Worm (Caenorhabditis elegans) whole organism, young adult: Measurements from ENCODE around the gene ZK666.11.

Experiments used
- B0019.2 ChIP-seq: fragments of 200-800 bp; sonication (Bioruptor generic); conservative IDR thresholded peaks from 2 replicates; pipeline ENCODE4 v1.3.6; 2022; ENCODE audit warnings: missing genetic modification reagents, missing genetic modification characterization, missing compliant biosample characterization
- D2030.7 ChIP-seq: fragments of 200-800 bp; sonication (Bioruptor generic); IDR thresholded peaks from 2 replicates; pipeline ENCODE4 v1.3.6; 2022; ENCODE audit warnings: missing genetic modification reagents, missing genetic modification characterization, missing compliant biosample characterization
- F22D6.2 ChIP-seq: sonication (generic microtip); optimal IDR thresholded peaks from 2 replicates; lab custom pipeline; 2016; ENCODE audit warnings: mild to moderate bottlenecking, missing genetic modification characterization, missing compliant biosample characterization
- ama-1 ChIP-seq, 3 experiments: fragments of 150-350 bp in 1 of 3; sonication (generic microtip) in 2 of 3; optimal IDR thresholded peaks; 2 replicates each; lab custom pipeline; 2014 to 2018; ENCODE audit warnings: missing biosample characterization in 2 of 3, missing genetic modification characterization in 2 of 3, missing genetic modification reagents in 2 of 3
- aptf-2 ChIP-seq: fragments of 200-800 bp; sonication (Bioruptor generic); conservative IDR thresholded peaks from 2 replicates; pipeline ENCODE4 v1.3.6; 2022; ENCODE audit warnings: missing genetic modification reagents, missing genetic modification characterization, missing compliant biosample characterization
- aptf-3 ChIP-seq: fragments of 200-800 bp; sonication (Bioruptor generic); IDR thresholded peaks from 2 replicates; pipeline ENCODE4 v1.3.6; 2022; ENCODE audit warnings: missing genetic modification characterization, missing compliant biosample characterization
- bed-2 ChIP-seq: fragments of 200-800 bp; sonication (Bioruptor generic); IDR thresholded peaks from 2 replicates; pipeline ENCODE4 v1.3.6; 2022; ENCODE audit warnings: missing genetic modification reagents, missing genetic modification characterization, missing compliant biosample characterization
- ccch-3 ChIP-seq: fragments of 200-800 bp; sonication (Bioruptor generic); optimal IDR thresholded peaks from 2 replicates; lab custom pipeline; 2018; ENCODE audit warnings: mild to moderate bottlenecking, missing genetic modification characterization, missing compliant biosample characterization
- cebp-1 ChIP-seq, 2 experiments: fragments of 200-800 bp in 1 of 2; sonication (Bioruptor generic) in 1 of 2; sonication (generic microtip) in 1 of 2; IDR thresholded peaks in 1 of 2; optimal IDR thresholded peaks in 1 of 2; 2 replicates each; pipeline versions ENCODE4 v1.3.6 to Lab custom; 2017 to 2022; ENCODE audit warnings: missing compliant biosample characterization in 2 of 2, missing genetic modification characterization in 2 of 2, mild to moderate bottlenecking in 1 of 2, missing genetic modification reagents in 1 of 2, moderate library complexity in 1 of 2
- egrh-3 ChIP-seq: fragments of 200-800 bp; sonication (Bioruptor generic); IDR thresholded peaks from 2 replicates; pipeline ENCODE4 v1.3.6; 2022; ENCODE audit warnings: missing genetic modification reagents, missing genetic modification characterization, missing compliant biosample characterization
- him-1 ChIP-seq: sonication (generic microtip); optimal IDR thresholded peaks from 2 replicates; lab custom pipeline; 2016; ENCODE audit warnings: missing genotype, missing genetic modification reagents, missing genetic modification characterization, missing compliant biosample characterization
- let-526 ChIP-seq: fragments of 200-800 bp; sonication (Bioruptor generic); IDR thresholded peaks from 2 replicates; pipeline ENCODE4 v1.3.6; 2022; ENCODE audit warnings: missing genetic modification reagents, missing genetic modification characterization, missing compliant biosample characterization
- lin-40 ChIP-seq: sonication (generic microtip); optimal IDR thresholded peaks from 2 replicates; lab custom pipeline; 2016; ENCODE audit warnings: missing genetic modification characterization, mild to moderate bottlenecking, missing compliant biosample characterization, missing genotype, missing genetic modification reagents
- madf-3 ChIP-seq: fragments of 200-800 bp; sonication (Bioruptor generic); IDR thresholded peaks from 2 replicates; pipeline ENCODE4 v1.3.6; 2022; ENCODE audit warnings: missing genetic modification reagents, missing genetic modification characterization, missing compliant biosample characterization
- mel-28 ChIP-seq: sonication (generic microtip); optimal IDR thresholded peaks from 2 replicates; lab custom pipeline; 2016; ENCODE audit warnings: borderline replicate concordance, mild to moderate bottlenecking, missing genetic modification characterization, missing compliant biosample characterization
- mes-4 ChIP-seq: sonication (generic microtip); optimal IDR thresholded peaks from 2 replicates; lab custom pipeline; 2016; ENCODE audit warnings: missing genotype, missing genetic modification characterization, missing compliant biosample characterization
- nfyb-1 ChIP-seq: fragments of 200-800 bp; sonication (Bioruptor generic); IDR thresholded peaks from 2 replicates; pipeline ENCODE4 v1.3.6; 2022; ENCODE audit warnings: missing genetic modification reagents, missing genetic modification characterization, missing compliant biosample characterization
- pha-4 ChIP-seq: fragments of 150-350 bp; sonication (generic microtip); optimal IDR thresholded peaks from 2 replicates; lab custom pipeline; 2014; ENCODE audit warnings: missing biosample characterization, missing genetic modification reagents, missing genetic modification characterization
- rec-8 ChIP-seq, 2 experiments: sonication (generic microtip); optimal IDR thresholded peaks; 2 replicates each; lab custom pipeline; 2016; ENCODE audit warnings: mild to moderate bottlenecking in 2 of 2, missing genetic modification characterization in 2 of 2, missing genetic modification reagents in 2 of 2, missing genotype in 2 of 2, missing biosample characterization in 1 of 2, missing compliant biosample characterization in 1 of 2, moderate library complexity in 1 of 2
- snpc-3.4 ChIP-seq: sonication (generic microtip); optimal IDR thresholded peaks from 2 replicates; lab custom pipeline; 2017; ENCODE audit warnings: missing genetic modification characterization, mild to moderate bottlenecking, missing compliant biosample characterization, antibody characterized with exemption, moderate library complexity, missing genotype, missing genetic modification reagents
- somi-1 ChIP-seq: fragments of 200-800 bp; sonication (Bioruptor generic); optimal IDR thresholded peaks from 2 replicates; lab custom pipeline; 2018; ENCODE audit warnings: mild to moderate bottlenecking, missing genetic modification characterization, missing compliant biosample characterization
- tlf-1 ChIP-seq: fragments of 200-800 bp; sonication (Bioruptor generic); optimal IDR thresholded peaks from 2 replicates; lab custom pipeline; 2018; ENCODE audit warnings: mild to moderate bottlenecking, missing genetic modification characterization, missing compliant biosample characterization
- xnd-1 ChIP-seq: sonication (generic microtip); optimal IDR thresholded peaks from 2 replicates; lab custom pipeline; 2016; ENCODE audit warnings: missing genotype, missing genetic modification reagents, missing genetic modification characterization, missing compliant biosample characterization
- zfh-2 ChIP-seq: fragments of 200-800 bp; sonication (Bioruptor generic); conservative IDR thresholded peaks from 2 replicates; pipeline ENCODE4 v1.3.6; 2022; ENCODE audit warnings: missing genetic modification reagents, missing genetic modification characterization, missing compliant biosample characterization
- zim-3 ChIP-seq: sonication (generic microtip); optimal IDR thresholded peaks from 2 replicates; lab custom pipeline; 2017; ENCODE audit warnings: mild to moderate bottlenecking, missing genetic modification characterization, moderate library complexity, missing compliant biosample characterization
- ztf-28 ChIP-seq: fragments of 200-800 bp; sonication (Bioruptor generic); IDR thresholded peaks from 2 replicates; pipeline ENCODE4 v1.3.6; 2022; ENCODE audit warnings: missing genetic modification reagents, missing genetic modification characterization, missing compliant biosample characterization

ZK666.11 gene

DNA sequence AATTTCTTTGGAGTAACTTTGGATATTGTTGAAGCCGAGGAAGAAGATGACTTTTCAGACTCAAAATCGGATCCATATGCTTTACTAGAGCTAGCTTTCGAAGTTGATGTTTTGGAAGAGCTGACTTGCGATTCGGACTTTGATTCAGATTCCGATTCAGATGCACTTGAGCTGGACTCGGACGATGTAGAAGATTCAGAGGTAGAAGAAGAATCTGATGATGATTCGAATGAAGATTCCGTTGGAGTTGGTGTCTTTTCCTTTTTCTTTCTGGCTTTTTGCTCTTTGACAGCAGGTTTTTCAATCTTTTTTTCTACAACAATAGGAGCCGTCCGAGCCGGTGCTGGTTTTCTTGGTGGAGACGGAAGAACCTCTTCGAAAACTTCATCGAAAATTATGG, 25.6 kb downstream of the ZK666.11 start:
- TF ChIP-seq mes-4 (tag; lab: Kevin White, UChicago) = no peak
- no peak for TF ChIP-seq lin-40 (tag; lab: Kevin White, UChicago)
- TF ChIP-seq zfh-2 (GFP tag; lab: Robert Waterston, UW) = no peak

ce11 chrII:10509746-10510145, 27.4 kb downstream of the ZK666.11 start, which contains the start of gene F59B10.2:
F59B10.2 (minus strand) TSS chrII:10509846.
- TF ChIP-seq F22D6.2 (tag; lab: Kevin White, UChicago) (no peak), mel-28 (tag; lab: Kevin White, UChicago) (no peak), B0019.2 (GFP tag; lab: Robert Waterston, UW) (no peak), aptf-2 (no peak), pha-4 (tag; lab: Kevin White, UChicago) (no peak), egrh-3 (GFP tag; lab: Robert Waterston, UW) (no peak), somi-1 (no peak), him-1 (no peak)

DNA sequence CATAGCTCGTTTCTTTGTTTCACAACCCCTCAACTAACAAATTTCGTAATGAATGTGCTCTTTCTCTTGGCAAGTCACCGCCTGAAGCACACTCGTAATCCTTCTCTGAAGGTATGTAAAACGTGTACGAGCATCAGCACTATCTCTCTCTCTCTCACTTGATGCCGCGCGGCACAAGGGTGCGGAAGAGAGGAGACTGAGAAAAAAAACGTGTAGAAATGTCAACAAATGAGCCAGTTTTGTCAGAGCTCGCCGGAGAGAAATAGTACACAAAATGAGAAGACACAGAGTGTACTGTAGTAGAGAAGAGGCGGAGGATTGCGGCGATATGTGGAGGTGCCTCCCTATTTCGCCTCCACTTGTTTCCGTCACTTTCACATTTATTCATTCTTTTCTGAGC, 27.9 kb downstream of the ZK666.11 start, which contains the start of gene F59B10.3:
Gene F59B10.3 (plus strand): TSS at position 301 of the 400 bp plus-strand sequence.
- TF ChIP-seq xnd-1 (no peak), cebp-1 (GFP tag; IDR thresholded peaks at IDR 0.05; lab: Robert Waterston, UW) (no peak), cebp-1 (tag; optimal IDR thresholded peaks at IDR 0.05; lab: Kevin White, UChicago) (peak; percentile 1), let-526 (GFP tag; lab: Robert Waterston, UW) (no peak), zim-3 (tag; lab: Kevin White, UChicago) (no peak), tlf-1 (GFP tag; lab: Kevin White, UChicago) (no peak), nfyb-1 (GFP tag; lab: Robert Waterston, UW) (no peak), aptf-3 (GFP tag; lab: Robert Waterston, UW) (no peak), ama-1 (optimal IDR thresholded peaks at IDR 0.05; lab: Kevin White, UChicago) (no peak), ama-1 (GFP tag; optimal IDR thresholded peaks at IDR 0.05; lab: Kevin White, UChicago) (no peak)
- TF ChIP-seq, all 124 proteins: peak for 1

- TF ChIP-seq ama-1 (optimal IDR thresholded peaks at IDR 0.05; lab: Kevin White, UChicago) (no peak), ama-1 (GFP tag; optimal IDR thresholded peaks at IDR 0.05; lab: Kevin White, UChicago) (no peak), cebp-1 (GFP tag; IDR thresholded peaks at IDR 0.05; lab: Robert Waterston, UW) (no peak), cebp-1 (tag; optimal IDR thresholded peaks at IDR 0.05; lab: Kevin White, UChicago) (peak; percentile 3)
These were observed 31.1 kb downstream of the ZK666.11 start for ce11 chrII:10513377-10513776.

DNA sequence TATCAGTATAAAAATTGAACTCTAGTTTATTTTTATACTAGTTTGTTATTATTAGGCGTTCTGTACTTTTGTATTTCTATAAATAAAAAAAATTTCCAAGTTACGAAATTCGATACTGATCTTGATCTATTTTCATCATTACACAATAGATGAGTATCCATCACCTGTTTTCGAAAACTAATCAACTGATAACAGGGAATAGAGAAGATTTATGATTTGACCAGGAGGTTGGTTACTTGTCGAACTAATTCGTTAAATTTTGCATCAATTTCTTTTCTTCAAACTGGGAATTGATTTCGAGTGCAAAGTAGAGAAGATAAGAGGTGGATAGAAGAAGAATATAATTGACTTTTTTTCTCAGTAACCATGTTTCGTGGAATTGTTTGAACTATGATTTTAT, 33.1 kb downstream of the ZK666.11 start:
- no peak for TF ChIP-seq snpc-3.4 (tag; lab: Kevin White, UChicago)
- no peak for TF ChIP-seq cebp-1 (GFP tag; IDR thresholded peaks at IDR 0.05; lab: Robert Waterston, UW)
- peak; percentile 15 for TF ChIP-seq cebp-1 (tag; optimal IDR thresholded peaks at IDR 0.05; lab: Kevin White, UChicago)
- TF ChIP-seq D2030.7 (GFP tag; lab: Robert Waterston, UW) = no peak
- TF ChIP-seq mel-28 (tag; lab: Kevin White, UChicago) = no peak

ce11 chrII:10516375-10516774, 34.1 kb downstream of the ZK666.11 start:
- TF ChIP-seq madf-3 (GFP tag; lab: Robert Waterston, UW) (0 out of 2 replicates have a peak, but pooled peaks have one; percentile 45), somi-1 (no peak)

DNA sequence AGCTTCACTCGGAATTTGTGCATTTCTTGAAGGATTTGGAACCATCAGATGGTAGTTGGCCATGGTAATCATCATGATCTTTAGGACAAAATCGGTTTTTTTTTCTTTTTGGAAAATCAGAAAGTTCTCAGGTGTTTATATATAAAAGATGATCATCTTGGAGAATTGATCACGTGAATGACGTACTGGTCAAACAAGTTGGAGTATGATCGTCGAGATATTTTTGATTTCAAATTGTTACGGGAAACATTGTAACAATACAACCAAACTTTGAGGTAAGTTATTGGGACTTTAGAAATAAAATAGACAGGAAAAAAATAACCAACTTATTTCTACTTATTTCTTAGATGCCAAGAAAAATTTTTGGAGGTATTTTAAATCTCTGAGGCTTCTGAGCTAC, 36.7 kb downstream of the ZK666.11 start, which contains the start of gene F59B10.4:
Gene F59B10.4 (minus strand): TSS at position 101 of the 400 bp plus-strand sequence.
- TF ChIP-seq ztf-28 (GFP tag; lab: Robert Waterston, UW) = no peak
- TF ChIP-seq madf-3 (GFP tag; lab: Robert Waterston, UW) = no peak

- no peak for TF ChIP-seq aptf-3 (GFP tag; lab: Robert Waterston, UW)
- TF ChIP-seq bed-2 (GFP tag; lab: Robert Waterston, UW) = no peak
- no peak for TF ChIP-seq ccch-3 (GFP tag; lab: Kevin White, UChicago)
- no peak for TF ChIP-seq rec-8 (tag; optimal IDR thresholded peaks at IDR 0.05; lab: Kevin White, UChicago)
- TF ChIP-seq, all 124 proteins: peak for 0
These were observed 37.5 kb downstream of the ZK666.11 start for ce11 chrII:10519863-10520262.
